Worm (Caenorhabditis elegans) whole organism, young adult: Measurements from ENCODE around the gene T22E5.6.

ENCODE experiments used
- F57C9.4 ChIP-seq: sonication (generic microtip); optimal IDR thresholded peaks from 2 replicates; lab custom pipeline; 2017; ENCODE audit warnings: mild to moderate bottlenecking, missing genetic modification characterization, missing compliant biosample characterization
- ama-1 ChIP-seq, 3 experiments: fragments of 150-350 bp in 1 of 3; sonication (generic microtip) in 2 of 3; optimal IDR thresholded peaks; 2 replicates each; lab custom pipeline; 2014 to 2018; ENCODE audit warnings: missing biosample characterization in 2 of 3, missing genetic modification characterization in 2 of 3, missing genetic modification reagents in 2 of 3
- aptf-2 ChIP-seq: fragments of 200-800 bp; sonication (Bioruptor generic); conservative IDR thresholded peaks from 2 replicates; pipeline ENCODE4 v1.3.6; 2022; ENCODE audit warnings: missing genetic modification reagents, missing genetic modification characterization, missing compliant biosample characterization
- ceh-91 ChIP-seq: fragments of 200-800 bp; sonication (Bioruptor generic); IDR thresholded peaks from 2 replicates; pipeline ENCODE4 v1.3.6; 2022; ENCODE audit warnings: missing genetic modification reagents, missing genetic modification characterization, missing compliant biosample characterization
- let-526 ChIP-seq: fragments of 200-800 bp; sonication (Bioruptor generic); IDR thresholded peaks from 2 replicates; pipeline ENCODE4 v1.3.6; 2022; ENCODE audit warnings: missing genetic modification reagents, missing genetic modification characterization, missing compliant biosample characterization
- lin-40 ChIP-seq: sonication (generic microtip); optimal IDR thresholded peaks from 2 replicates; lab custom pipeline; 2016; ENCODE audit warnings: missing genetic modification characterization, mild to moderate bottlenecking, missing compliant biosample characterization, missing genotype, missing genetic modification reagents
- pha-4 ChIP-seq: fragments of 150-350 bp; sonication (generic microtip); optimal IDR thresholded peaks from 2 replicates; lab custom pipeline; 2014; ENCODE audit warnings: missing biosample characterization, missing genetic modification reagents, missing genetic modification characterization

- no peak for TF ChIP-seq aptf-2 (GFP tag; lab: Robert Waterston, UW)
- no peak for TF ChIP-seq let-526 (GFP tag; lab: Robert Waterston, UW)
- no peak for TF ChIP-seq ceh-91 (GFP tag; lab: Robert Waterston, UW)
- TF ChIP-seq F57C9.4 (tag; lab: Kevin White, UChicago) = no peak
- TF ChIP-seq ama-1 (optimal IDR thresholded peaks at IDR 0.05; lab: Kevin White, UChicago) = no peak
- TF ChIP-seq ama-1 (GFP tag; optimal IDR thresholded peaks at IDR 0.05; lab: Kevin White, UChicago) = no peak
- no peak for TF ChIP-seq lin-40 (tag; lab: Kevin White, UChicago)
- TF ChIP-seq pha-4 (tag; lab: Kevin White, UChicago) = no peak
Measured at ce11 chrX:6429552-6429951, 13.3 kb upstream of the T22E5.6 start.
